Fruit fly (Drosophila melanogaster) whole organism, adult: ENCODE measurements around the gene Antp.
A peak's percentile ranks its signal among the peaks of the same experiment; 100 is the strongest.

Experiments
- CG11617 ChIP-seq: fragments of 200-800 bp; sonication (Bioruptor generic); optimal IDR thresholded peaks from 2 replicates; lab custom pipeline; 2017; ENCODE audit warnings: mild to moderate bottlenecking, missing biosample characterization, missing genetic modification reagents, missing genetic modification characterization
- CG12768 ChIP-seq: fragments of 200-800 bp; sonication (Bioruptor generic); optimal IDR thresholded peaks from 2 replicates; lab custom pipeline; 2017; ENCODE audit warnings: missing biosample characterization, missing genetic modification characterization, mild to moderate bottlenecking, moderate library complexity, missing genetic modification reagents
- CG14711 ChIP-seq: fragments of 200-800 bp; sonication (Bioruptor generic); optimal IDR thresholded peaks from 2 replicates; lab custom pipeline; 2018; ENCODE audit warnings: missing biosample characterization, mild to moderate bottlenecking, missing genetic modification characterization, moderate library complexity
- CG1620 ChIP-seq: fragments of 200-800 bp; sonication (Bioruptor generic); optimal IDR thresholded peaks from 2 replicates; lab custom pipeline; 2016; ENCODE audit warnings: missing biosample characterization, missing genetic modification characterization
- CG33017 ChIP-seq: fragments of 200-800 bp; sonication (Bioruptor generic); optimal IDR thresholded peaks from 2 replicates; lab custom pipeline; 2018; ENCODE audit warnings: missing biosample characterization, mild to moderate bottlenecking, missing genetic modification characterization, moderate library complexity
- CG5204 ChIP-seq: fragments of 200-800 bp; sonication (Bioruptor generic); optimal IDR thresholded peaks from 2 replicates; lab custom pipeline; 2016; ENCODE audit warnings: missing biosample characterization, missing genetic modification characterization
- CG7045 ChIP-seq: fragments of 200-800 bp; sonication (Bioruptor generic); optimal IDR thresholded peaks from 2 replicates; lab custom pipeline; 2017; ENCODE audit warnings: missing biosample characterization, mild to moderate bottlenecking, missing genetic modification characterization
- CG7101 ChIP-seq: fragments of 200-800 bp; sonication (Bioruptor generic); optimal IDR thresholded peaks from 2 replicates; lab custom pipeline; 2018; ENCODE audit warnings: missing biosample characterization, mild to moderate bottlenecking, missing genetic modification characterization, moderate library complexity
- Clk ChIP-seq: fragments of 200-800 bp; sonication (Bioruptor generic); optimal IDR thresholded peaks from 2 replicates; lab custom pipeline; 2017; ENCODE audit warnings: missing biosample characterization, missing genetic modification characterization
- Crg-1 ChIP-seq: fragments of 200-800 bp; sonication (Bioruptor generic); optimal IDR thresholded peaks from 2 replicates; lab custom pipeline; 2016; ENCODE audit warnings: missing biosample characterization, missing genetic modification characterization
- Hr96 ChIP-seq: fragments of 200-800 bp; sonication (Bioruptor generic); optimal IDR thresholded peaks from 2 replicates; lab custom pipeline; 2016; ENCODE audit warnings: missing biosample characterization, missing genetic modification characterization
- Mnt ChIP-seq: fragments of 200-800 bp; sonication (Bioruptor generic); optimal IDR thresholded peaks from 2 replicates; lab custom pipeline; 2016; ENCODE audit warnings: missing biosample characterization, mild to moderate bottlenecking, missing genetic modification characterization
- bab1 ChIP-seq: fragments of 200-800 bp; sonication (Bioruptor generic); optimal IDR thresholded peaks from 3 replicates; lab custom pipeline; 2019; ENCODE audit warnings: missing biosample characterization, mild to moderate bottlenecking, missing genetic modification characterization, moderate library complexity
- cic ChIP-seq: fragments of 200-800 bp; sonication (Bioruptor generic); optimal IDR thresholded peaks from 2 replicates; lab custom pipeline; 2017; ENCODE audit warnings: missing biosample characterization, mild to moderate bottlenecking, missing genetic modification characterization, moderate library complexity
- cnc ChIP-seq, 2 experiments: fragments of >200 bp; optimal IDR thresholded peaks; 2 replicates each; lab custom pipeline; 2017
- kay ChIP-seq: fragments of 200-800 bp; sonication (Bioruptor generic); peaks from one replicate; lab custom pipeline; 2016; ENCODE audit warnings: missing biosample characterization, missing genetic modification characterization, borderline replicate concordance
- ovo ChIP-seq: fragments of 200-800 bp; sonication (Bioruptor generic); optimal IDR thresholded peaks from 2 replicates; lab custom pipeline; 2016; ENCODE audit warnings: missing biosample characterization, missing genetic modification characterization
- pad ChIP-seq: fragments of 200-800 bp; sonication (Bioruptor generic); optimal IDR thresholded peaks from 3 replicates; lab custom pipeline; 2017; ENCODE audit warnings: missing biosample characterization, missing genetic modification characterization, mild to moderate bottlenecking, moderate library complexity, missing genetic modification reagents
- tj ChIP-seq: fragments of 200-800 bp; sonication (Bioruptor generic); optimal IDR thresholded peaks from 3 replicates; lab custom pipeline; 2017; ENCODE audit warnings: missing biosample characterization, mild to moderate bottlenecking, missing genetic modification characterization, moderate library complexity
- toe ChIP-seq: fragments of 200-800 bp; sonication (Bioruptor generic); optimal IDR thresholded peaks from 2 replicates; lab custom pipeline; 2016; ENCODE audit warnings: missing biosample characterization, missing genetic modification characterization

Antp gene

DNA sequence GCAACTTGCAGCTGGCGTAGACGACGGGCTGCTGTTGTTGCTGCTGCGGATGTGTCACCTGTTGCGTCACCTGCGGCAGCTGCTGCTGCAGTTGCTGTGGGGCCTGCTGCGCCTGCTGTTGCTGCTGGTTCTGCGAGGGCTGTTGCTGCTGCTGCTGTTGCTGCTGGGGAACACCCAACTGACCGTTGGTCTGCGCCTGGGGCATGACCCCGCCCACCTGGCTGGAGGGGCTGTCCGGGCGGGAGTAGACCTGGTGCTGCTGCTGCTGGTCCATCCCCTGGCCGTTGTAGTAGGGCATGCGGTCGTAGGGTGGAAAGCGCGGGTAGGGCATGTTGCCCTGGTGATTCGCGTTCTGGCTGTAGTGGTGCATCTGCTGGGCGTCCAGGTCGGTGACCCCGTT is 89.6 kb downstream of the Antp start:
- TF ChIP-seq CG14711 (tag; lab: Kevin White, UChicago) (no peak), CG1620 (GFP tag; lab: Kevin White, UChicago) (no peak), Hr96 (GFP tag; lab: Kevin White, UChicago) (no peak), Crg-1 (GFP tag; lab: Kevin White, UChicago) (no peak), Clk (no peak), tj (GFP tag; lab: Kevin White, UChicago) (no peak), CG7101 (tag; lab: Kevin White, UChicago) (no peak), kay (GFP tag; lab: Kevin White, UChicago) (no peak), CG7045 (GFP tag; lab: Kevin White, UChicago) (no peak), cnc (optimal IDR thresholded peaks at IDR 0.05; lab: Kevin White, UChicago) (no peak), toe (no peak), ovo (GFP tag; lab: Kevin White, UChicago) (no peak), CG5204 (GFP tag; lab: Kevin White, UChicago) (no peak)

- TF ChIP-seq Clk: no peak
- TF ChIP-seq CG7101 (tag; lab: Kevin White, UChicago): no peak
- TF ChIP-seq Crg-1 (GFP tag; lab: Kevin White, UChicago): no peak
- no peak for TF ChIP-seq cnc (optimal IDR thresholded peaks at IDR 0.05; lab: Kevin White, UChicago)
- no peak for TF ChIP-seq Hr96 (GFP tag; lab: Kevin White, UChicago)
- no peak for TF ChIP-seq CG12768
Observed at dm6 chr3R:6908105-6908504, 90.9 kb downstream of the Antp start.

dm6 chr3R:6904299-6904698 is 94.7 kb downstream of the Antp start:
- no peak for TF ChIP-seq tj (GFP tag; lab: Kevin White, UChicago)

- no peak for TF ChIP-seq Clk
- no peak for TF ChIP-seq tj (GFP tag; lab: Kevin White, UChicago)
- no peak for TF ChIP-seq CG5204 (GFP tag; lab: Kevin White, UChicago)
- no peak for TF ChIP-seq CG1620 (GFP tag; lab: Kevin White, UChicago)
- TF ChIP-seq CG12768: no peak
- no peak for TF ChIP-seq CG33017 (tag; lab: Kevin White, UChicago)
- no peak for TF ChIP-seq CG7045 (GFP tag; lab: Kevin White, UChicago)
- no peak for TF ChIP-seq Mnt (GFP tag; lab: Kevin White, UChicago)
- no peak for TF ChIP-seq bab1 (GFP tag; lab: Kevin White, UChicago)
- TF ChIP-seq CG7101 (tag; lab: Kevin White, UChicago): no peak
Observed at dm6 chr3R:6903289-6903791, 95.7 kb downstream of the Antp start.

DNA sequence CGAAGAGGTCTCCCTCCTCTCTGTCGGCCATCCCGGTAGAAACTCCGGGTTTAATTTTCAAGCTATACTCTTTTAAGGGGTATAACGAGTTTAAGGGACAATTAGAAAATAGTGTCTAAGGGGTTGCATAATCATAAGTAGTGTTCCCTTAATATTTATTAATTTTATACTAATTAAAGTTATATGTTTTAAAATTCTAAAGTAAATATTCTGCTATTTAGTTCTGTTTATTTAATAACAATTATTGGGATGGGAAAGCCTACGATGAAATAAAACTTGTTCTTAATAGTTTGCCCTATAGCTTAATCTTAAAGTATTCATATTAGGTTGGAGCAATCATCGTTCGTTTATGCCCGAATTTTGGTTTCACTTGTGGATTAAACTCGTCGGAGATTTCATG is 100.1 kb downstream of the Antp start:
- TF ChIP-seq cnc (optimal IDR thresholded peaks at IDR 0.05; lab: Kevin White, UChicago) (no peak), bab1 (GFP tag; lab: Kevin White, UChicago) (no peak), CG1620 (GFP tag; lab: Kevin White, UChicago) (no peak), Hr96 (GFP tag; lab: Kevin White, UChicago) (no peak), Crg-1 (GFP tag; lab: Kevin White, UChicago) (no peak), toe (no peak), Clk (no peak), Mnt (GFP tag; lab: Kevin White, UChicago) (no peak), ovo (GFP tag; lab: Kevin White, UChicago) (no peak), CG33017 (tag; lab: Kevin White, UChicago) (no peak), pad (GFP tag; lab: Kevin White, UChicago) (no peak), tj (GFP tag; lab: Kevin White, UChicago) (no peak), CG11617 (no peak), CG12768 (no peak), CG5204 (GFP tag; lab: Kevin White, UChicago) (no peak), kay (GFP tag; lab: Kevin White, UChicago) (no peak), cic (no peak), CG14711 (tag; lab: Kevin White, UChicago) (no peak)

DNA sequence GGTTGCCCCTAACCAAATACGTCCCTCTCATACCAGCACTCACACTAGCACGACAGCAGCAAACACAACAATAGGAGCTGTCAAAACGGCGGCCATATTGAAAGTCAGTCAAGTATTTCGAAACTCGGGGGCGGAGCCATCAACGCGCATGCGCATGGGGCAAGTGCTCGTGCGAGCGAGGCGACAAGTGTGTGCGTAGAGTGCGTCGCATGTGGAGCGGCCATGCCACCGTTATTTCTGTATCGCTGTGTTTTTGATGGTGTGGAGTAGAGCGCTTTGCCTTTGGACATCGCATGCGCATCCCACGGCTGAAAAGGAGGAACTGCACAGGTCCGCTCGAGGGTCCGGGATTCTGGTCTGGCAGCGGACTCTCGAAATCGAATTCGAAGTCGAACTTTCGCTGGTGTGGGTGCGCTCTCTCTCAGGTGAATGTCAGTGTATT is 105.9 kb downstream of the Antp start:
- TF ChIP-seq CG33017 (tag; lab: Kevin White, UChicago) (no peak), pad (GFP tag; lab: Kevin White, UChicago) (peak; percentile 57), toe (no peak), cnc (optimal IDR thresholded peaks at IDR 0.05; lab: Kevin White, UChicago) (no peak), bab1 (GFP tag; lab: Kevin White, UChicago) (no peak)

DNA sequence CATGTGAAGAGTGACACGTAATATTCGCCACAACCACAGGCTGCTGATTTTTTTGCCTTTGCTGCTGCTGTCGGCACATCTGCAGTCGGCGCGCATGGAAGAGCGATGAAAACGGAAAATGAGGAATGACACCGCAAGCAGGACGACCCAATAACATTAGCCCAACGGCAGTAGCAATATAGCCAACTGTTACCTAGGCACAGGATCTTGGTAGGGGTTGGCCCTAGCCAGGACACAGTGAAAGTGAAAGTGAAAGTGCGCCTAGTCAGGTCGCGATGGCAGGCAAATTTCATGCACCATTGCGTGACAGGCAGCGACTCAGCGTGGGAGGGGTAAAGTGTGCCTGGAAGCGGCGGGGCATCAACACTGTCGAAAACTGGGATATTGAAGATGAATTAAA is 110.2 kb downstream of the Antp start:
- TF ChIP-seq tj (GFP tag; lab: Kevin White, UChicago): no peak
- no peak for TF ChIP-seq CG7101 (tag; lab: Kevin White, UChicago)
- TF ChIP-seq CG1620 (GFP tag; lab: Kevin White, UChicago): no peak
- no peak for TF ChIP-seq cnc (optimal IDR thresholded peaks at IDR 0.05; lab: Kevin White, UChicago)
- no peak for TF ChIP-seq toe
- no peak for TF ChIP-seq Hr96 (GFP tag; lab: Kevin White, UChicago)
- no peak for TF ChIP-seq CG7045 (GFP tag; lab: Kevin White, UChicago)
- no peak for TF ChIP-seq bab1 (GFP tag; lab: Kevin White, UChicago)
- TF ChIP-seq CG33017 (tag; lab: Kevin White, UChicago): no peak
- no peak for TF ChIP-seq kay (GFP tag; lab: Kevin White, UChicago)
- TF ChIP-seq Mnt (GFP tag; lab: Kevin White, UChicago): no peak
- no peak for TF ChIP-seq CG5204 (GFP tag; lab: Kevin White, UChicago)
- no peak for TF ChIP-seq ovo (GFP tag; lab: Kevin White, UChicago)
- TF ChIP-seq pad (GFP tag; lab: Kevin White, UChicago): no peak
